Fruit fly (Drosophila melanogaster) ovary, adult (tissue): ENCODE measurements around the gene CG42367.

Experiments
- CG17801 ChIP-seq: fragments of 200-800 bp; optimal IDR thresholded peaks from 2 replicates; lab custom pipeline; 2019; ENCODE audit warnings: missing biosample characterization, mild to moderate bottlenecking, missing genetic modification characterization, moderate library complexity; ENCODE audit not compliant: partially characterized antibody

Gene CG42367

dm6 chr2L:9930280-9930679 is at the start of gene CG42367:
Gene CG42367, plus strand, starts transcription at chr2L:9930580.
- TF ChIP-seq CG17801 (GFP tag; lab: Kevin White, UChicago): no peak

dm6 chr2L:9882393-9882971 is 47.9 kb upstream of the CG42367 start:
- no peak for TF ChIP-seq CG17801 (GFP tag; lab: Kevin White, UChicago)

- no peak for TF ChIP-seq CG17801 (GFP tag; lab: Kevin White, UChicago)
These were observed 44.3 kb upstream of the CG42367 start, which contains the start of gene nAChRalpha6 for dm6 chr2L:9886086-9886485. Gene nAChRalpha6, minus strand, starts transcription at chr2L:9886250.

dm6 chr2L:9887856-9888269 is 42.5 kb upstream of the CG42367 start, which contains the start of gene Fkbp59:
Gene Fkbp59, plus strand, starts transcription at chr2L:9888005.
- no peak for TF ChIP-seq CG17801 (GFP tag; lab: Kevin White, UChicago)

dm6 chr2L:9890576-9890975 is 39.8 kb upstream of the CG42367 start, which contains the start of the genes CG34183 and CG4537:
Gene CG34183, minus strand, starts transcription at chr2L:9890772.
Gene CG4537, plus strand, starts transcription at chr2L:9890885.
- TF ChIP-seq CG17801 (GFP tag; lab: Kevin White, UChicago): peak; percentile 71

- no peak for TF ChIP-seq CG17801 (GFP tag; lab: Kevin White, UChicago)
These were observed 37.2 kb upstream of the CG42367 start, which contains the start of gene mtDNA-helicase for dm6 chr2L:9893183-9893582. Gene mtDNA-helicase, minus strand, starts transcription at chr2L:9893446.

- TF ChIP-seq CG17801 (GFP tag; lab: Kevin White, UChicago): no peak
These were observed 36.2 kb upstream of the CG42367 start for dm6 chr2L:9894193-9894592.

- peak; percentile 86 for TF ChIP-seq CG17801 (GFP tag; lab: Kevin White, UChicago)
These were observed 35.5 kb upstream of the CG42367 start, which contains the start of gene Bka for dm6 chr2L:9894871-9895364. Gene Bka, plus strand, starts transcription at chr2L:9895287.

dm6 chr2L:9897296-9897695 is 33.1 kb upstream of the CG42367 start, which contains the start of gene RpS2:
Gene RpS2, minus strand, starts transcription at chr2L:9897552.
- TF ChIP-seq CG17801 (GFP tag; lab: Kevin White, UChicago): peak; percentile 44

- no peak for TF ChIP-seq CG17801 (GFP tag; lab: Kevin White, UChicago)
These were observed 27.4 kb upstream of the CG42367 start, which contains the start of gene Muc30E for dm6 chr2L:9903028-9903427. Gene Muc30E, minus strand, starts transcription at chr2L:9903128.

dm6 chr2L:9906641-9907040 is 23.7 kb upstream of the CG42367 start:
- no peak for TF ChIP-seq CG17801 (GFP tag; lab: Kevin White, UChicago)

dm6 chr2L:9907320-9908256 is 22.8 kb upstream of the CG42367 start:
- no peak for TF ChIP-seq CG17801 (GFP tag; lab: Kevin White, UChicago)

- TF ChIP-seq CG17801 (GFP tag; lab: Kevin White, UChicago): peak; percentile 18
These were observed 21.9 kb upstream of the CG42367 start, which contains the start of gene CG13124 for dm6 chr2L:9908468-9908967. Gene CG13124, minus strand, starts transcription at chr2L:9908633.

- TF ChIP-seq CG17801 (GFP tag; lab: Kevin White, UChicago): no peak
These were observed 18.6 kb upstream of the CG42367 start for dm6 chr2L:9911783-9912182.
